Worm (Caenorhabditis elegans) whole organism, late embryonic: Measurements from ENCODE around the gene F55C9.14.

Source experiments
- F13H6.1 ChIP-seq: sonication (generic microtip); optimal IDR thresholded peaks from 2 replicates; lab custom pipeline; 2016; ENCODE audit warnings: missing genetic modification characterization, missing compliant biosample characterization
- ceh-19 ChIP-seq: fragments of 200-800 bp; sonication (Bioruptor generic); optimal IDR thresholded peaks from 2 replicates; lab custom pipeline; 2018; ENCODE audit warnings: mild to moderate bottlenecking, missing genetic modification characterization, missing compliant biosample characterization
- ceh-24 ChIP-seq: sonication (generic microtip); optimal IDR thresholded peaks from 2 replicates; lab custom pipeline; 2016; ENCODE audit warnings: mild to moderate bottlenecking, missing genetic modification characterization, missing compliant biosample characterization
- ceh-31 ChIP-seq: sonication (generic microtip); optimal IDR thresholded peaks from 2 replicates; lab custom pipeline; 2016; ENCODE audit warnings: missing genetic modification characterization, missing compliant biosample characterization
- ceh-45 ChIP-seq: fragments of 200-800 bp; sonication (Bioruptor generic); IDR thresholded peaks from 2 replicates; pipeline ENCODE4 v1.3.6; 2022; ENCODE audit warnings: missing genetic modification reagents, missing genetic modification characterization, missing compliant biosample characterization
- ceh-48 ChIP-seq: sonication (generic microtip); optimal IDR thresholded peaks from 2 replicates; lab custom pipeline; 2016; ENCODE audit warnings: missing genetic modification characterization, inconsistent platforms, missing compliant biosample characterization
- fkh-6 ChIP-seq: sonication (generic microtip); optimal IDR thresholded peaks from 2 replicates; lab custom pipeline; 2016; ENCODE audit warnings: missing genetic modification characterization, missing compliant biosample characterization
- hlh-13 ChIP-seq: fragments of 200-800 bp; sonication (Bioruptor generic); optimal IDR thresholded peaks from 2 replicates; lab custom pipeline; 2018; ENCODE audit warnings: mild to moderate bottlenecking, missing genetic modification characterization, missing compliant biosample characterization
- nfya-1 ChIP-seq: sonication (generic microtip); optimal IDR thresholded peaks from 2 replicates; lab custom pipeline; 2017; ENCODE audit warnings: missing genetic modification characterization, mild to moderate bottlenecking, missing compliant biosample characterization, antibody characterized with exemption, moderate library complexity
- npax-4 ChIP-seq: sonication (generic microtip); optimal IDR thresholded peaks from 2 replicates; lab custom pipeline; 2016; ENCODE audit warnings: missing genetic modification characterization, missing compliant biosample characterization
- pag-3 ChIP-seq: sonication (generic microtip); optimal IDR thresholded peaks from 2 replicates; lab custom pipeline; 2016; ENCODE audit warnings: missing compliant biosample characterization, missing genetic modification characterization, borderline replicate concordance
- ref-2 ChIP-seq: sonication (generic microtip); optimal IDR thresholded peaks from 2 replicates; lab custom pipeline; 2016; ENCODE audit warnings: missing genetic modification characterization, missing compliant biosample characterization
- rnt-1 ChIP-seq: sonication (generic microtip); optimal IDR thresholded peaks from 2 replicates; lab custom pipeline; 2016; ENCODE audit warnings: missing genetic modification characterization, missing compliant biosample characterization
- sdc-2 ChIP-seq: sonication (generic microtip); optimal IDR thresholded peaks from 2 replicates; lab custom pipeline; 2016; ENCODE audit warnings: missing genotype, missing genetic modification characterization, missing compliant biosample characterization
- unc-86 ChIP-seq: sonication (generic microtip); optimal IDR thresholded peaks from 2 replicates; lab custom pipeline; 2016; ENCODE audit warnings: missing genetic modification characterization, missing compliant biosample characterization

The F55C9.14 gene

ce11 chrV:19329263-19329662 is 29.9 kb downstream of the F55C9.14 start, which contains the start of gene fbxb-65:
TSS of gene fbxb-65 (plus strand) at chrV:19329563.
- TF ChIP-seq F13H6.1 (tag; lab: Kevin White, UChicago) (no peak), fkh-6 (tag; lab: Kevin White, UChicago) (no peak), ceh-31 (tag; lab: Kevin White, UChicago) (no peak), rnt-1 (tag; lab: Kevin White, UChicago) (no peak), sdc-2 (tag; lab: Kevin White, UChicago) (no peak), ceh-24 (tag; lab: Kevin White, UChicago) (no peak), ceh-19 (GFP tag; lab: Kevin White, UChicago) (no peak), hlh-13 (GFP tag; lab: Kevin White, UChicago) (no peak), ref-2 (tag; lab: Kevin White, UChicago) (no peak), unc-86 (no peak), npax-4 (tag; lab: Kevin White, UChicago) (no peak), ceh-45 (no peak)

ce11 chrV:19337333-19337732 is 38.0 kb downstream of the F55C9.14 start:
- TF ChIP-seq nfya-1 (tag; lab: Kevin White, UChicago) (no peak), unc-86 (no peak), ceh-48 (tag; lab: Kevin White, UChicago) (peak; percentile 11), pag-3 (no peak)
